Fruit fly (Drosophila melanogaster) whole organism: ENCODE measurements around the gene S6k.

Source experiments
- CG8478 ChIP-seq: fragments of >200 bp; optimal IDR thresholded peaks from 2 replicates; lab custom pipeline; 2018; ENCODE audit warnings: inconsistent platforms
- Dll ChIP-seq: fragments of >200 bp; optimal IDR thresholded peaks from 2 replicates; lab custom pipeline; 2017
- psq ChIP-seq: fragments of >200 bp; optimal IDR thresholded peaks from 2 replicates; lab custom pipeline; 2017

DNA sequence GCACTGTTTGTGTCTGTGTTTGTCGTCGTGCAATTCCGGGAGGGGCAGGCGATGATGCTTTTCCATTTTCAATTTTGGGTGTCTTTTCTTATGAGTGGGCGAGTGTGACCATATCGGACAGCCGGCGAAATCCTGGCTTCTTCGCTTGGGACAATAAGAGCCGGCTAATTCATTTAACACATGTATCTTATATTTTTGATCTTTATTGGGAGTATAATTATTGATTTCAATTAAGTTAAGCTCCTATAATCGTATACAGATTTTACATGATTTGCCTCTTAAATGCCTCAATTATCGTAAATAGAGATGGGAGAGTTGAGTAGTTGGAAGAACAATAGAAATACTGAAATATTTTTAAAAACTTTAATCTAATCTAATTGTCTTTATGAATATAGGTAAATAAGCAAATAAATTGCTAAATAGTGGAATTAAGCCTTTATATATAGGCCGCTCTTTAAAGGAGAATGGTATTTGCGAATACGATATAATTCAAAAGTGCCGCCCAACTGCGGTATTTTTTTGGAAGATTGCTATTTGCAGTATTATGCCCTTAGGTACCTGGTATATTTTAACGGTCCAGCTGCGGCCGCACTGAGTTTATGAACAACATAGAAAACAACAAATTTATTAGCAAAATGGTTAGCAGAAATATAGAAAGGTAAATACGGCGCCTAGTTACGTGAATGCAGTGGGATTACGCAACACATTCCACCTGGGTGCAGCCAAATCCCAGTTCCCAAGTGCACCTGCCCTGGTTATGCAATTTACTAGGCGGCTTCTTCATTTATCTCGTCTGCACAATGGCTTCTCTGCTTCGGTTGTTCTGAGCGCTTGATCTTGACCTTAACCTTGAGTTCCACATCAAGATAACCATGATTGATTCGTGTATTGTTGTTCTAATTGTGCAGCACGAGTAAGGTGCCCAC lies 31.0 kb downstream of the S6k start, which contains the start of the genes Myt1, PGRP-LD and Pmi:
- TF ChIP-seq CG8478 (lab: Kevin White, UChicago) = no peak
- no peak for TF ChIP-seq psq (lab: Kevin White, UChicago)
- TF ChIP-seq Dll (lab: Kevin White, UChicago) = no peak
